Worm (Caenorhabditis elegans) whole organism, L1 larva: ENCODE results near the gene vhp-1.

Source experiments
- C16A3.4 ChIP-seq: fragments of 150-350 bp; optimal IDR thresholded peaks from 2 replicates; lab custom pipeline; 2014; ENCODE audit warnings: missing biosample characterization, missing genetic modification characterization
- C34B4.2 ChIP-seq: sonication (generic microtip); optimal IDR thresholded peaks from 2 replicates; lab custom pipeline; 2017; ENCODE audit warnings: mild to moderate bottlenecking, missing genetic modification characterization, missing compliant biosample characterization
- F16B12.6 ChIP-seq: fragments of 150-350 bp; optimal IDR thresholded peaks from 2 replicates; lab custom pipeline; 2014; ENCODE audit warnings: missing biosample characterization, missing genetic modification characterization
- Y116A8C.19 ChIP-seq: sonication (generic microtip); optimal IDR thresholded peaks from 2 replicates; lab custom pipeline; 2016; ENCODE audit warnings: missing compliant biosample characterization, missing genetic modification characterization, borderline replicate concordance
- aly-2 ChIP-seq: fragments of 150-350 bp; optimal IDR thresholded peaks from 2 replicates; lab custom pipeline; 2014; ENCODE audit warnings: missing biosample characterization, missing genetic modification characterization
- blmp-1 ChIP-seq: fragments of 150-350 bp; optimal IDR thresholded peaks from 2 replicates; lab custom pipeline; 2014; ENCODE audit warnings: missing biosample characterization, missing genetic modification characterization
- ceh-8 ChIP-seq: fragments of 200-800 bp; sonication (Bioruptor generic); optimal IDR thresholded peaks from 2 replicates; lab custom pipeline; 2018; ENCODE audit warnings: mild to moderate bottlenecking, missing genetic modification characterization, moderate library complexity, missing compliant biosample characterization
- ceh-88 ChIP-seq: fragments of 200-800 bp; sonication (Bioruptor generic); IDR thresholded peaks from 2 replicates; pipeline ENCODE4 v1.3.6; 2022; ENCODE audit warnings: missing genetic modification characterization, missing compliant biosample characterization
- ceh-90 ChIP-seq: sonication (generic microtip); optimal IDR thresholded peaks from 2 replicates; lab custom pipeline; 2016; ENCODE audit warnings: missing genetic modification characterization, missing compliant biosample characterization
- dpl-1 ChIP-seq, 3 experiments: fragments of 150-350 bp in 2 of 3; sonication (generic microtip) in 1 of 3; optimal IDR thresholded peaks; 2 replicates each; lab custom pipeline; 2014 to 2017; ENCODE audit warnings: missing biosample characterization in 3 of 3, missing genetic modification characterization in 3 of 3, missing genetic modification reagents in 3 of 3
- dsc-1 ChIP-seq: sonication (generic microtip); optimal IDR thresholded peaks from 2 replicates; lab custom pipeline; 2016; ENCODE audit warnings: mild to moderate bottlenecking, missing genetic modification characterization, missing compliant biosample characterization
- efl-1 ChIP-seq, 4 experiments: fragments of 150-350 bp; optimal IDR thresholded peaks in 3 of 4; peaks in 1 of 4; 1 replicate in 1 of 4; 2 replicates in 3 of 4; lab custom pipeline; 2014; ENCODE audit warnings: missing biosample characterization in 2 of 4, missing genetic modification characterization in 2 of 4, missing genetic modification reagents in 2 of 4
- efl-3 ChIP-seq: fragments of 200-800 bp; sonication (Bioruptor generic); optimal IDR thresholded peaks from 2 replicates; lab custom pipeline; 2018; ENCODE audit warnings: mild to moderate bottlenecking, missing genetic modification characterization, missing compliant biosample characterization
- egl-13 ChIP-seq: sonication (generic microtip); optimal IDR thresholded peaks from 2 replicates; lab custom pipeline; 2016; ENCODE audit warnings: missing genotype, missing genetic modification reagents, missing genetic modification characterization, missing compliant biosample characterization
- egl-27 ChIP-seq, 2 experiments: fragments of 150-350 bp in 1 of 2; sonication (generic microtip); optimal IDR thresholded peaks; 3 replicates each; lab custom pipeline; 2017 to 2018; ENCODE audit warnings: missing biosample characterization in 2 of 2, missing genetic modification characterization in 2 of 2, missing genetic modification reagents in 2 of 2
- ets-5 ChIP-seq: fragments of 200-800 bp; sonication (Bioruptor generic); IDR thresholded peaks from 2 replicates; pipeline ENCODE4 v1.3.6; 2022; ENCODE audit warnings: missing genetic modification characterization, missing compliant biosample characterization
- fkh-10 ChIP-seq: sonication (generic microtip); optimal IDR thresholded peaks from 2 replicates; lab custom pipeline; 2017; ENCODE audit warnings: missing biosample characterization, missing genetic modification reagents, missing genetic modification characterization
- fkh-4 ChIP-seq: sonication (generic microtip); optimal IDR thresholded peaks from 2 replicates; lab custom pipeline; 2016; ENCODE audit warnings: missing compliant biosample characterization, missing genetic modification characterization, borderline replicate concordance
- fkh-8 ChIP-seq: sonication (generic microtip); optimal IDR thresholded peaks from 2 replicates; lab custom pipeline; 2016; ENCODE audit warnings: mild to moderate bottlenecking, missing genetic modification characterization, missing compliant biosample characterization
- hlh-4 ChIP-seq: sonication (generic microtip); optimal IDR thresholded peaks from 2 replicates; lab custom pipeline; 2016; ENCODE audit warnings: mild to moderate bottlenecking, missing genetic modification characterization, missing compliant biosample characterization
- irx-1 ChIP-seq: sonication (generic microtip); optimal IDR thresholded peaks from 2 replicates; lab custom pipeline; 2016; ENCODE audit warnings: missing genetic modification characterization, missing compliant biosample characterization
- lin-35 ChIP-seq, 2 experiments: fragments of 150-350 bp; optimal IDR thresholded peaks; 2 replicates each; lab custom pipeline; 2014; ENCODE audit warnings: missing biosample characterization in 2 of 2, missing genetic modification characterization in 2 of 2, missing genetic modification reagents in 2 of 2
- lsy-2 ChIP-seq, 2 experiments: fragments of 150-350 bp; optimal IDR thresholded peaks; 2 replicates each; lab custom pipeline; 2014; ENCODE audit warnings: missing biosample characterization in 2 of 2, missing genetic modification characterization in 2 of 2
- mef-2 ChIP-seq: fragments of 150-350 bp; optimal IDR thresholded peaks from 2 replicates; lab custom pipeline; 2014; ENCODE audit warnings: missing biosample characterization, missing genetic modification characterization
- mep-1 ChIP-seq: fragments of 150-350 bp; optimal IDR thresholded peaks from 2 replicates; lab custom pipeline; 2014; ENCODE audit warnings: missing biosample characterization, missing genetic modification characterization
- nhr-11 ChIP-seq: fragments of 150-350 bp; optimal IDR thresholded peaks from 2 replicates; lab custom pipeline; 2014; ENCODE audit warnings: missing biosample characterization, missing genetic modification characterization
- nhr-12 ChIP-seq: sonication (generic microtip); optimal IDR thresholded peaks from 2 replicates; lab custom pipeline; 2017; ENCODE audit warnings: missing biosample characterization, missing genetic modification characterization
- nhr-19 ChIP-seq: fragments of 200-800 bp; sonication (Bioruptor generic); conservative IDR thresholded peaks from 2 replicates; pipeline ENCODE4 v1.3.6; 2022; ENCODE audit warnings: missing genetic modification characterization, missing compliant biosample characterization
- nhr-47 ChIP-seq: sonication (generic microtip); optimal IDR thresholded peaks from 2 replicates; lab custom pipeline; 2016; ENCODE audit warnings: mild to moderate bottlenecking, missing genetic modification characterization, moderate library complexity, missing compliant biosample characterization
- nhr-71 ChIP-seq: sonication (generic microtip); optimal IDR thresholded peaks from 2 replicates; lab custom pipeline; 2016; ENCODE audit warnings: mild to moderate bottlenecking, missing genetic modification characterization, moderate library complexity, missing compliant biosample characterization
- nhr-76 ChIP-seq: sonication (generic microtip); optimal IDR thresholded peaks from 2 replicates; lab custom pipeline; 2017; ENCODE audit warnings: missing biosample characterization, missing genetic modification characterization
- nhr-77 ChIP-seq: fragments of 150-350 bp; optimal IDR thresholded peaks from 2 replicates; lab custom pipeline; 2014; ENCODE audit warnings: missing biosample characterization, missing genetic modification characterization
- nhr-90 ChIP-seq: sonication (generic microtip); optimal IDR thresholded peaks from 2 replicates; lab custom pipeline; 2016; ENCODE audit warnings: mild to moderate bottlenecking, missing genetic modification characterization, missing compliant biosample characterization; ENCODE audit not compliant: poor library complexity
- pax-3 ChIP-seq: fragments of 200-800 bp; sonication (Bioruptor generic); optimal IDR thresholded peaks from 2 replicates; lab custom pipeline; 2018; ENCODE audit warnings: mild to moderate bottlenecking, missing genetic modification characterization, moderate library complexity, missing compliant biosample characterization
- rnt-1 ChIP-seq: sonication (generic microtip); optimal IDR thresholded peaks from 2 replicates; lab custom pipeline; 2016; ENCODE audit warnings: mild to moderate bottlenecking, missing genetic modification characterization, moderate library complexity, missing compliant biosample characterization
- sox-4 ChIP-seq: sonication (generic microtip); optimal IDR thresholded peaks from 2 replicates; lab custom pipeline; 2016; ENCODE audit warnings: missing genetic modification characterization, missing compliant biosample characterization
- sptf-1 ChIP-seq: fragments of 150-350 bp; optimal IDR thresholded peaks from 2 replicates; lab custom pipeline; 2014; ENCODE audit warnings: missing biosample characterization, missing genetic modification characterization
- sup-37 ChIP-seq: fragments of 200-800 bp; sonication (Bioruptor generic); optimal IDR thresholded peaks from 2 replicates; lab custom pipeline; 2018; ENCODE audit warnings: mild to moderate bottlenecking, missing genetic modification characterization, missing compliant biosample characterization
- tbx-2 ChIP-seq: sonication (generic microtip); optimal IDR thresholded peaks from 2 replicates; lab custom pipeline; 2016; ENCODE audit warnings: missing genetic modification characterization, missing compliant biosample characterization
- tlp-1 ChIP-seq: fragments of 150-350 bp; optimal IDR thresholded peaks from 2 replicates; lab custom pipeline; 2014; ENCODE audit warnings: missing biosample characterization, missing genetic modification characterization
- unc-130 ChIP-seq: fragments of 150-350 bp; optimal IDR thresholded peaks from 2 replicates; lab custom pipeline; 2017; ENCODE audit warnings: missing biosample characterization, missing genetic modification characterization, inconsistent platforms
- unc-30 ChIP-seq: sonication (generic microtip); optimal IDR thresholded peaks from 2 replicates; lab custom pipeline; 2017; ENCODE audit warnings: missing biosample characterization, missing genetic modification characterization
- unc-86 ChIP-seq: sonication (generic microtip); optimal IDR thresholded peaks from 2 replicates; lab custom pipeline; 2016; ENCODE audit warnings: missing genetic modification characterization, missing compliant biosample characterization
- unc-98 ChIP-seq: fragments of 200-800 bp; sonication (Bioruptor generic); IDR thresholded peaks from 2 replicates; pipeline ENCODE4 v1.3.6; 2022; ENCODE audit warnings: missing genetic modification characterization, missing compliant biosample characterization
- zag-1 ChIP-seq: fragments of 150-350 bp; optimal IDR thresholded peaks from 2 replicates; lab custom pipeline; 2014; ENCODE audit warnings: missing biosample characterization, missing genetic modification characterization
- zip-4 ChIP-seq: fragments of 200-800 bp; sonication (Bioruptor generic); optimal IDR thresholded peaks from 2 replicates; lab custom pipeline; 2018; ENCODE audit warnings: mild to moderate bottlenecking, missing genetic modification characterization, moderate library complexity, missing compliant biosample characterization

Gene vhp-1

DNA sequence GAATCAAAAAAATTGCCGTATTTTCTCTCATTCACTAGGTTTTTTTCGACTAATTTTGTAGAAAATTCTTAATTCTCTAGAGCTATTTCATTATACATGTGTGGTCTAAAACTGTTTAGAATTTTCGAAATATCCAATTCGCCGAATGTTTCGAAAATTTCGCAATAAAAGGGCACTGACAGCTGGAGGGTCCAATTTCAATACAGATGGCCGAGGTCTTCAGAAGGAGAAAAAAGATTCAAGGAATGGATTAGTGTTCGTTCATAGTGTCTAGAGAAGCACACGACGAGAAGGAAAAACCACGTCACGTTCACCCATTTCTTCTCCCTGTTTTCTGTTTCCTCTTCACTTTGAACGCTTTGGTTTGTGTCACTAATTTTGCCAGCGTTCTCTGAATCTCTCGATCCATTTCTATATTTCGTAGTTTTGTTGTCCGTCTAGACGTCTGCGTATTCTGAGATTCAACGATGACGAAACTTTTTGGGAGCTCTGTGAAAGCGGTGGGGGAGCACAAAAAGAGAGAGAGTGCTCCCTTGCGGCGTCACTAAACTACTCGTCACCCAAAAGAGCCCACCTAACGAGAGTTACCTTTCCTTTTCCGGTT is 3.0 kb downstream of the vhp-1 start (continued):
- TF ChIP-seq mef-2 (tag; lab: Kevin White, UChicago) (no peak), tlp-1 (tag; lab: Kevin White, UChicago) (no peak), nhr-76 (tag; lab: Kevin White, UChicago) (no peak), blmp-1 (peak; percentile 29), fkh-4 (tag; lab: Kevin White, UChicago) (no peak), hlh-4 (tag; lab: Kevin White, UChicago) (no peak), lsy-2 (tag; optimal IDR thresholded peaks at IDR 0.05; lab: Kevin White, UChicago) (peak; percentile 31 to 78), zag-1 (tag; lab: Kevin White, UChicago) (no peak), dpl-1 (GFP tag; optimal IDR thresholded peaks at IDR 0.05; lab: Kevin White, UChicago) (peak; percentile 18 to 28 (median 20)), aly-2 (tag; lab: Kevin White, UChicago) (no peak), nhr-11 (tag; lab: Kevin White, UChicago) (no peak), C34B4.2 (tag; lab: Kevin White, UChicago) (no peak), F16B12.6 (tag; lab: Kevin White, UChicago) (no peak), nhr-90 (tag; lab: Kevin White, UChicago) (no peak), efl-1 (optimal IDR thresholded peaks at IDR 0.05; lab: Kevin White, UChicago) (peak; percentile 69 to 81), efl-1 (GFP tag; optimal IDR thresholded peaks at IDR 0.05 in 1 of 2; lab: Kevin White, UChicago) (peak; percentile 27 to 93), tbx-2 (peak; percentile 52), mep-1 (peak; percentile 62), sptf-1 (tag; lab: Kevin White, UChicago) (no peak), efl-3 (GFP tag; lab: Kevin White, UChicago) (no peak), zip-4 (GFP tag; lab: Kevin White, UChicago) (peak; percentile 38), nhr-19 (peak; percentile 14; the same call in 1 of the 2 replicates), unc-30 (tag; lab: Kevin White, UChicago) (no peak), egl-13 (tag; lab: Kevin White, UChicago) (peak; percentile 35), egl-27 (tag; optimal IDR thresholded peaks at IDR 0.05; lab: Kevin White, UChicago) (peak; percentile 17 to 49), nhr-12 (tag; lab: Kevin White, UChicago) (no peak), C16A3.4 (tag; lab: Kevin White, UChicago) (peak; percentile 19), ceh-8 (peak; percentile 50), sup-37 (GFP tag; lab: Kevin White, UChicago) (no peak), dsc-1 (tag; lab: Kevin White, UChicago) (peak; percentile 52), unc-130 (tag; lab: Kevin White, UChicago) (no peak), ceh-90 (tag; lab: Kevin White, UChicago) (no peak), unc-98 (GFP tag; lab: Robert Waterston, UW) (no peak)

ce11 chrII:5326891-5327290 is 3.8 kb downstream of the vhp-1 start:
- TF ChIP-seq nhr-71, result peak; percentile 4
- no peak for TF ChIP-seq fkh-10 (GFP tag; lab: Kevin White, UChicago)
- TF ChIP-seq tlp-1 (tag; lab: Kevin White, UChicago), result no peak
- TF ChIP-seq nhr-77 (tag; lab: Kevin White, UChicago), result no peak
- TF ChIP-seq C16A3.4 (tag; lab: Kevin White, UChicago), result no peak
- 0 out of 2 replicates have a peak, but pooled peaks have one; percentile 82 for TF ChIP-seq ets-5 (GFP tag; lab: Robert Waterston, UW)
- peak; percentile 60 for TF ChIP-seq nhr-47 (tag; lab: Kevin White, UChicago)
- TF ChIP-seq dsc-1 (tag; lab: Kevin White, UChicago), result peak; percentile 99
- no peak for TF ChIP-seq unc-86 (tag; lab: Kevin White, UChicago)
- TF ChIP-seq zip-4 (GFP tag; lab: Kevin White, UChicago), result no peak
- no peak for TF ChIP-seq fkh-4 (tag; lab: Kevin White, UChicago)
- TF ChIP-seq egl-13 (tag; lab: Kevin White, UChicago), result peak; percentile 8
- peak; percentile 72 for TF ChIP-seq pax-3 (tag; lab: Kevin White, UChicago)
- TF ChIP-seq irx-1, result no peak
- TF ChIP-seq lin-35 (GFP tag; optimal IDR thresholded peaks at IDR 0.05; lab: Kevin White, UChicago), result no peak
- no peak for TF ChIP-seq ceh-88 (GFP tag; lab: Robert Waterston, UW)
- no peak for TF ChIP-seq sptf-1 (tag; lab: Kevin White, UChicago)
- TF ChIP-seq rnt-1 (tag; lab: Kevin White, UChicago), result no peak
- no peak for TF ChIP-seq C34B4.2 (tag; lab: Kevin White, UChicago)
- peak; percentile 70 for TF ChIP-seq sox-4 (tag; lab: Kevin White, UChicago)
- TF ChIP-seq fkh-8 (tag; lab: Kevin White, UChicago), result peak; percentile 57
- no peak for TF ChIP-seq Y116A8C.19
- no peak for TF ChIP-seq nhr-76 (tag; lab: Kevin White, UChicago)
- TF ChIP-seq tbx-2, result no peak
- TF ChIP-seq nhr-11 (tag; lab: Kevin White, UChicago), result peak; percentile 19
- TF ChIP-seq efl-1 (optimal IDR thresholded peaks at IDR 0.05; lab: Kevin White, UChicago), result no peak
- no peak for TF ChIP-seq efl-1 (GFP tag; optimal IDR thresholded peaks at IDR 0.05 in 1 of 2; lab: Kevin White, UChicago)
- TF ChIP-seq efl-3 (GFP tag; lab: Kevin White, UChicago), result no peak
- TF ChIP-seq unc-130 (tag; lab: Kevin White, UChicago), result no peak
- no peak for TF ChIP-seq lsy-2 (tag; optimal IDR thresholded peaks at IDR 0.05; lab: Kevin White, UChicago)
- TF ChIP-seq zag-1 (tag; lab: Kevin White, UChicago), result no peak
